Worm (Caenorhabditis elegans) whole organism, L2 larva: ENCODE data around the gene F09E10.7.

Experiments used
- C34F6.9 ChIP-seq: fragments of 150-350 bp; optimal IDR thresholded peaks from 2 replicates; lab custom pipeline; 2014; ENCODE audit warnings: missing biosample characterization, missing genetic modification characterization
- F13H6.1 ChIP-seq: sonication (generic microtip); optimal IDR thresholded peaks from 2 replicates; lab custom pipeline; 2016; ENCODE audit warnings: missing genetic modification characterization, missing compliant biosample characterization
- R02D3.7 ChIP-seq: fragments of 150-350 bp; optimal IDR thresholded peaks from 2 replicates; lab custom pipeline; 2014; ENCODE audit warnings: missing biosample characterization, missing genetic modification characterization
- Y55F3AM.14 ChIP-seq: fragments of 200-800 bp; sonication (Bioruptor generic); optimal IDR thresholded peaks from 2 replicates; lab custom pipeline; 2018; ENCODE audit warnings: mild to moderate bottlenecking, missing genetic modification characterization, missing compliant biosample characterization
- alr-1 ChIP-seq: fragments of 150-350 bp; optimal IDR thresholded peaks from 2 replicates; lab custom pipeline; 2014; ENCODE audit warnings: missing biosample characterization, missing genetic modification characterization
- ama-1 ChIP-seq: fragments of 150-350 bp; optimal IDR thresholded peaks from 2 replicates; lab custom pipeline; 2018; ENCODE audit warnings: inconsistent platforms
- blmp-1 ChIP-seq: sonication (generic microtip); optimal IDR thresholded peaks from 2 replicates; lab custom pipeline; 2017; ENCODE audit warnings: missing genetic modification characterization, mild to moderate bottlenecking, missing compliant biosample characterization, antibody characterized with exemption, moderate library complexity; ENCODE audit not compliant: insufficient read depth
- ceh-16 ChIP-seq: fragments of 150-350 bp; optimal IDR thresholded peaks from 2 replicates; lab custom pipeline; 2014; ENCODE audit warnings: missing biosample characterization, missing genetic modification characterization
- crh-2 ChIP-seq: sonication (generic microtip); optimal IDR thresholded peaks from 2 replicates; lab custom pipeline; 2017; ENCODE audit warnings: missing biosample characterization, missing genetic modification characterization
- dmd-4 ChIP-seq: sonication (generic microtip); optimal IDR thresholded peaks from 2 replicates; lab custom pipeline; 2017; ENCODE audit warnings: missing biosample characterization, missing genetic modification characterization
- elt-1 ChIP-seq: fragments of 150-350 bp; optimal IDR thresholded peaks from 2 replicates; lab custom pipeline; 2014; ENCODE audit warnings: missing biosample characterization, missing genetic modification characterization
- elt-3 ChIP-seq: sonication (generic microtip); optimal IDR thresholded peaks from 2 replicates; lab custom pipeline; 2017; ENCODE audit warnings: missing biosample characterization, missing genetic modification characterization
- fos-1 ChIP-seq: fragments of 150-350 bp; optimal IDR thresholded peaks from 2 replicates; lab custom pipeline; 2014; ENCODE audit warnings: missing biosample characterization, missing genetic modification characterization
- lin-11 ChIP-seq: fragments of 150-350 bp; sonication (generic microtip); optimal IDR thresholded peaks from 2 replicates; lab custom pipeline; 2014; ENCODE audit warnings: missing biosample characterization, missing genetic modification characterization, inconsistent platforms, mixed read lengths
- lin-13 ChIP-seq: fragments of 150-350 bp; optimal IDR thresholded peaks from 2 replicates; lab custom pipeline; 2014; ENCODE audit warnings: missing biosample characterization, missing genetic modification reagents, missing genetic modification characterization
- lin-39 ChIP-seq: fragments of 150-350 bp; optimal IDR thresholded peaks from 2 replicates; lab custom pipeline; 2014; ENCODE audit warnings: missing biosample characterization, missing genetic modification reagents, missing genetic modification characterization
- lsy-2 ChIP-seq, 2 experiments: fragments of 150-350 bp in 1 of 2; sonication (generic microtip) in 1 of 2; optimal IDR thresholded peaks; 2 replicates each; lab custom pipeline; 2014 to 2017; ENCODE audit warnings: missing biosample characterization in 2 of 2, missing genetic modification characterization in 2 of 2
- mab-5 ChIP-seq: fragments of 150-350 bp; optimal IDR thresholded peaks from 2 replicates; lab custom pipeline; 2014; ENCODE audit warnings: missing biosample characterization, missing genetic modification characterization
- mbf-1 ChIP-seq: sonication (generic microtip); optimal IDR thresholded peaks from 2 replicates; lab custom pipeline; 2017; ENCODE audit warnings: missing biosample characterization, missing genetic modification characterization
- mdl-1 ChIP-seq, 2 experiments: fragments of 150-350 bp in 1 of 2; sonication (generic microtip) in 1 of 2; optimal IDR thresholded peaks; 2 replicates each; lab custom pipeline; 2017; ENCODE audit warnings: missing biosample characterization in 2 of 2, missing genetic modification characterization in 2 of 2
- nhr-11 ChIP-seq: fragments of 150-350 bp; optimal IDR thresholded peaks from 2 replicates; lab custom pipeline; 2014; ENCODE audit warnings: missing biosample characterization, missing genetic modification characterization
- nhr-12 ChIP-seq: fragments of 150-350 bp; optimal IDR thresholded peaks from 2 replicates; lab custom pipeline; 2014; ENCODE audit warnings: missing biosample characterization, missing genetic modification characterization
- nhr-129 ChIP-seq: fragments of 150-350 bp; optimal IDR thresholded peaks from 2 replicates; lab custom pipeline; 2014; ENCODE audit warnings: missing biosample characterization, missing genetic modification characterization
- nhr-21 ChIP-seq: fragments of 150-350 bp; optimal IDR thresholded peaks from 2 replicates; lab custom pipeline; 2014; ENCODE audit warnings: missing biosample characterization, missing genetic modification characterization
- nhr-23 ChIP-seq: fragments of 150-350 bp; optimal IDR thresholded peaks from 2 replicates; lab custom pipeline; 2014; ENCODE audit warnings: missing biosample characterization, missing genetic modification reagents, missing genetic modification characterization
- nhr-25 ChIP-seq: fragments of 150-350 bp; sonication (generic microtip); optimal IDR thresholded peaks from 3 replicates; lab custom pipeline; 2014; ENCODE audit warnings: missing biosample characterization, missing genetic modification characterization
- nhr-6 ChIP-seq: fragments of 150-350 bp; optimal IDR thresholded peaks from 2 replicates; lab custom pipeline; 2014; ENCODE audit warnings: missing biosample characterization, missing genetic modification characterization
- nhr-77 ChIP-seq: fragments of 150-350 bp; optimal IDR thresholded peaks from 2 replicates; lab custom pipeline; 2014; ENCODE audit warnings: missing biosample characterization, missing genetic modification characterization
- peb-1 ChIP-seq: fragments of 150-350 bp; optimal IDR thresholded peaks from 2 replicates; lab custom pipeline; 2014; ENCODE audit warnings: missing biosample characterization, missing genetic modification characterization
- sem-4 ChIP-seq: fragments of 150-350 bp; optimal IDR thresholded peaks from 2 replicates; lab custom pipeline; 2014; ENCODE audit warnings: missing biosample characterization, missing genetic modification reagents, missing genetic modification characterization
- skn-1 ChIP-seq: sonication (generic microtip); optimal IDR thresholded peaks from 2 replicates; lab custom pipeline; 2017; ENCODE audit warnings: missing biosample characterization, missing genetic modification characterization
- sma-3 ChIP-seq: sonication (generic microtip); optimal IDR thresholded peaks from 2 replicates; lab custom pipeline; 2016; ENCODE audit warnings: missing genetic modification reagents, missing genetic modification characterization, missing compliant biosample characterization
- sma-9 ChIP-seq, 2 experiments: fragments of 150-350 bp in 1 of 2; sonication (generic microtip) in 1 of 2; optimal IDR thresholded peaks; 2 replicates each; lab custom pipeline; 2014 to 2016; ENCODE audit warnings: missing genetic modification characterization in 2 of 2, mild to moderate bottlenecking in 1 of 2, missing biosample characterization in 1 of 2, missing compliant biosample characterization in 1 of 2, missing genetic modification reagents in 1 of 2, moderate library complexity in 1 of 2
- snpc-4 ChIP-seq: fragments of 150-350 bp; optimal IDR thresholded peaks from 2 replicates; lab custom pipeline; 2014; ENCODE audit warnings: missing biosample characterization, missing genetic modification characterization
- unc-39 ChIP-seq: fragments of 150-350 bp; optimal IDR thresholded peaks from 2 replicates; lab custom pipeline; 2014; ENCODE audit warnings: missing biosample characterization, missing genetic modification characterization
- unc-55 ChIP-seq: fragments of 150-350 bp; sonication (generic microtip); optimal IDR thresholded peaks from 3 replicates; lab custom pipeline; 2014; ENCODE audit warnings: missing biosample characterization, missing genetic modification reagents, missing genetic modification characterization
- unc-62 ChIP-seq: fragments of 150-350 bp; optimal IDR thresholded peaks from 2 replicates; lab custom pipeline; 2014; ENCODE audit warnings: missing biosample characterization, missing genetic modification reagents, missing genetic modification characterization
- zag-1 ChIP-seq: fragments of 150-350 bp; optimal IDR thresholded peaks from 2 replicates; lab custom pipeline; 2014; ENCODE audit warnings: missing biosample characterization, missing genetic modification characterization
- ztf-11 ChIP-seq: sonication (generic microtip); optimal IDR thresholded peaks from 2 replicates; lab custom pipeline; 2017; ENCODE audit warnings: missing biosample characterization, missing genetic modification characterization

Gene F09E10.7

ce11 chrX:1535261-1535660 is 33.6 kb upstream of the F09E10.7 start, which contains the start of gene K06A9.3:
Gene K06A9.3, minus strand, starts transcription at chrX:1535361.
- TF ChIP-seq ceh-16 (tag; lab: Kevin White, UChicago) (no peak), F13H6.1 (tag; lab: Kevin White, UChicago) (no peak)

DNA sequence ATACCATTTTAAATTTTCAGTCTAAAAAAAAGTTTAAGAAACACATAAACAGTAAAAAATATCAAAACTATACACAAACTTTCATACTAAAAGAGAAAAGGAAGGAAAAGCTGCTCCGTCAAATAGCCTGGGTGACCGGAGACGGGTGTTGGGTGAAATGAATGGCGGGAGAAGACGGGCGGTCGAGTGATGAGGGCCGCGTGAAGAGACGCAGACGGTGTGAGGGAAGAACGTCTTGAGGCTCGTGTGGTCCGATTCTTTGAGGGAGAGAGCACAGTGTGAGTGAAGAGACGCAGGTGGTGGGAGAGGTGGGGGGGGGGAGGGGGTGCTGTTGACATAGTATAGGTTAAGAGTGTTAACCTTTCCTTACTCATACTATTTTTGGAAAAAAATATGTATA is 27.4 kb upstream of the F09E10.7 start:
- TF ChIP-seq lsy-2 (tag; optimal IDR thresholded peaks at IDR 0.05; lab: Kevin White, UChicago) (peak in 1 of 2 experiments; percentile 16), peb-1 (no peak), unc-55 (GFP tag; lab: Kevin White, UChicago) (peak; percentile 30), mab-5 (no peak), R02D3.7 (tag; lab: Kevin White, UChicago) (no peak)
- TF ChIP-seq, all 48 proteins: peak for 2

- no peak for TF ChIP-seq nhr-77 (tag; lab: Kevin White, UChicago)
- TF ChIP-seq dmd-4 (tag; lab: Kevin White, UChicago) = no peak
- peak; percentile 17 for TF ChIP-seq unc-55 (GFP tag; lab: Kevin White, UChicago)
- TF ChIP-seq, all 48 proteins: peak for 1
These were observed 26.5 kb upstream of the F09E10.7 start for ce11 chrX:1528107-1528506.

DNA sequence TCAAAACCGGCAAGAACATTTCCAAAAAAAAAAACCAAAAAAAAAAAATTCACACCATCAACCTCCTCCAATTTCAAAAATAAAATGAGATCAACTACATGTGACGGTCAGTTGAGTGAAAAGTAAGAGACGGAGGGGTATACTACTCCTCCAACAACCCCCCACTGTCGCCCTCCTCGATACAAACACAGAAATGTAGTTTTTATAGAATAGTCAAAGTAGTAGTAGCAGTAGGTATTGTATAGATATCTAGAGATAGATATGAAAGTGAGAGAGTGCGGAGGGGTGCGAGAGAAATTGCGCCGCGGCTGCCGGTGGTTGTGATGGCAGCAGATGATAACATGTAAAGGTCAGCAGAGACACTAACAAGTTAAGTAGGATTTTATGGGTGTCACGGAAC is 25.7 kb upstream of the F09E10.7 start:
- no peak for TF ChIP-seq elt-3 (tag; lab: Kevin White, UChicago)
- TF ChIP-seq alr-1 (tag; lab: Kevin White, UChicago) = no peak
- no peak for TF ChIP-seq nhr-6 (tag; lab: Kevin White, UChicago)
- TF ChIP-seq ama-1 (lab: Kevin White, UChicago) = no peak
- no peak for TF ChIP-seq skn-1 (tag; lab: Kevin White, UChicago)
- TF ChIP-seq lsy-2 (tag; optimal IDR thresholded peaks at IDR 0.05; lab: Kevin White, UChicago) = no peak
- peak; percentile 48 for TF ChIP-seq ceh-16 (tag; lab: Kevin White, UChicago)
- TF ChIP-seq C34F6.9 (tag; lab: Kevin White, UChicago) = peak; percentile 21
- TF ChIP-seq sem-4 (tag; lab: Kevin White, UChicago) = peak; percentile 31
- no peak for TF ChIP-seq mab-5
- TF ChIP-seq nhr-23 (tag; lab: Kevin White, UChicago) = no peak
- TF ChIP-seq sma-9 (GFP tag; optimal IDR thresholded peaks at IDR 0.05; lab: Kevin White, UChicago) = peak; percentile 69
- TF ChIP-seq sma-9 (tag; optimal IDR thresholded peaks at IDR 0.05; lab: Kevin White, UChicago) = no peak
- TF ChIP-seq F13H6.1 (tag; lab: Kevin White, UChicago) = peak; percentile 47
- peak; percentile 30 for TF ChIP-seq blmp-1 (tag; lab: Kevin White, UChicago)
- TF ChIP-seq fos-1 (tag; lab: Kevin White, UChicago) = peak; percentile 35
- peak; percentile 7 for TF ChIP-seq lin-13 (GFP tag; lab: Kevin White, UChicago)
- TF ChIP-seq sma-3 (GFP tag; lab: Kevin White, UChicago) = peak; percentile 53
- TF ChIP-seq R02D3.7 (tag; lab: Kevin White, UChicago) = no peak
- peak; percentile 83 for TF ChIP-seq nhr-25 (tag; lab: Kevin White, UChicago)
- no peak for TF ChIP-seq mdl-1 (tag; optimal IDR thresholded peaks at IDR 0.05; lab: Kevin White, UChicago)
- no peak for TF ChIP-seq lin-39
- TF ChIP-seq crh-2 (tag; lab: Kevin White, UChicago) = peak; percentile 57
- TF ChIP-seq unc-39 = no peak
- no peak for TF ChIP-seq zag-1
- TF ChIP-seq Y55F3AM.14 (GFP tag; lab: Kevin White, UChicago) = no peak
- TF ChIP-seq unc-55 (GFP tag; lab: Kevin White, UChicago) = no peak
- peak; percentile 51 for TF ChIP-seq nhr-129 (tag; lab: Kevin White, UChicago)

DNA sequence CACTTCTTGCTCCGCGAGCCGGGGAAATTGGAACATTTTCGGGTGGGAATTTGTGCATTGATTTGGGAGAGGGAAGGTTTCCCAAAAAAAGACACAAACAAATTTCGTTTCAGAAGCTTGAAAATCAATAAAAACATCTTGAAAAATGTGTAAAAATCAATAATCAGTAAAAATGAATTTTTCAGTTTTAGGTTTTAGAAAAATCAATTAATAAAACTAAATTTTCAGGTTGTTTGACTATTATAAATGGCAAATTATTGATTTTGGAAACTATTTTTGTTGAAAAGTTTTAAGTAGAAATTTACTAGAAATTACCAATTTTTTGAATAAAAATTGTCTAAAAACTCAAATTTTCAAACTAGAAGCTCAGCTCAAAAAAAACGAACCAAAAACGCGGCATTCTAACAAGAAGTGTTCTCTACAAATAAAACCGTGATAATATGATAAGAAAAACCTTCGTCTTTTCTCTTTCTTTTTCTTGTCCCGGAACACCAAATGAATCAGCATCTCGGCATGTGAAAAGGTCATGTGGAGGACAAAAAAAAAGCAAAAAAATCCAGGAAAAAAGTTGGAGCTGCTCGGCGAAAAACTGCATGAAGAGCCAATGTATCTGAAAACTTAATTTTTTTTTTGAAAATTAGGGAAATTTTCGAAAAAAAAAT is 24.0 kb upstream of the F09E10.7 start:
- TF ChIP-seq unc-39 (no peak), fos-1 (tag; lab: Kevin White, UChicago) (peak; percentile 67)

DNA sequence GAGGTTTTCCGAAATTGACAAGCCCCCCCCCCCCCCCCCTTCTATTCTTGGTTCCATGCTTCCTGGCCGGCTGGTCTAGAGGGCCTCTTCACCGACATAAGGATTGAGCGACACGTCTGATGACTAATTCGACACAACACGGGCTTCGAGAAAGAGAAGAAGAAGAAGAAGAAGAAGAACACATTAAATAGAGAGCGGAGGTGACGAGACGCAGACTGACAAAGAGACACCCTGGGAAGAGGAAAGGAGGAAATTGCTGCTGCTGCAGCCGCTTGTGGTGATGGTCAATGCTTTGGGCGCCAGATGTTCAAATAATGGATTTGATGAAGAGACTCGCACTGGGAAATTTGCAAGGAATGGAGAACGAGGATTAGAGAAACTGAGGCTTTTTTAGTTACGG is 22.9 kb upstream of the F09E10.7 start:
- TF ChIP-seq F13H6.1 (tag; lab: Kevin White, UChicago) (peak; percentile 70), lsy-2 (tag; optimal IDR thresholded peaks at IDR 0.05; lab: Kevin White, UChicago) (peak; percentile 14 to 56), ama-1 (lab: Kevin White, UChicago) (no peak), nhr-11 (no peak), nhr-21 (tag; lab: Kevin White, UChicago) (no peak), alr-1 (tag; lab: Kevin White, UChicago) (no peak), mbf-1 (tag; lab: Kevin White, UChicago) (no peak), snpc-4 (tag; lab: Kevin White, UChicago) (peak; percentile 41), lin-11 (tag; lab: Kevin White, UChicago) (no peak), dmd-4 (tag; lab: Kevin White, UChicago) (no peak), crh-2 (tag; lab: Kevin White, UChicago) (peak; percentile 51), C34F6.9 (tag; lab: Kevin White, UChicago) (peak; percentile 63), nhr-12 (tag; lab: Kevin White, UChicago) (no peak), elt-1 (tag; lab: Kevin White, UChicago) (no peak), sma-9 (GFP tag; optimal IDR thresholded peaks at IDR 0.05; lab: Kevin White, UChicago) (peak; percentile 75), sma-9 (tag; optimal IDR thresholded peaks at IDR 0.05; lab: Kevin White, UChicago) (no peak), nhr-129 (tag; lab: Kevin White, UChicago) (peak; percentile 55), unc-62 (GFP tag; lab: Kevin White, UChicago) (no peak), R02D3.7 (tag; lab: Kevin White, UChicago) (no peak), zag-1 (no peak), sem-4 (tag; lab: Kevin White, UChicago) (peak; percentile 68), ztf-11 (no peak), mab-5 (peak; percentile 22)
